Fruit fly (Drosophila melanogaster) whole organism, embryonic: ENCODE measurements around the gene CG13067.

Experiments
- Aef1 ChIP-seq: fragments of 200-800 bp; sonication (Bioruptor generic); IDR thresholded peaks from 3 replicates; pipeline ENCODE4 v1.3.6; 2022; ENCODE audit warnings: missing biosample characterization, missing genetic modification characterization
- Asciz ChIP-seq: fragments of 200-800 bp; sonication (Bioruptor generic); optimal IDR thresholded peaks from 2 replicates; lab custom pipeline; 2017; ENCODE audit warnings: missing biosample characterization, mild to moderate bottlenecking, missing genetic modification characterization, missing genetic modification reagents
- C15 ChIP-seq: fragments of 200-800 bp; sonication (Bioruptor generic); IDR thresholded peaks from 3 replicates; pipeline ENCODE4 v1.3.6; 2022; ENCODE audit warnings: missing biosample characterization, missing genetic modification characterization
- CG11398 ChIP-seq: fragments of 200-800 bp; sonication (Bioruptor generic); optimal IDR thresholded peaks from 2 replicates; lab custom pipeline; 2016; ENCODE audit warnings: missing biosample characterization, missing genetic modification characterization
- CG11504 ChIP-seq: fragments of 200-800 bp; sonication (Bioruptor generic); optimal IDR thresholded peaks from 3 replicates; lab custom pipeline; 2019; ENCODE audit warnings: missing biosample characterization, mild to moderate bottlenecking, missing genetic modification characterization, moderate library complexity
- CG11696 ChIP-seq: fragments of 200-800 bp; sonication (Bioruptor generic); IDR thresholded peaks from 2 replicates; pipeline ENCODE4 v1.3.6; 2022; ENCODE audit warnings: missing biosample characterization, missing genetic modification characterization
- CG12659 ChIP-seq: fragments of 200-800 bp; sonication (Bioruptor generic); optimal IDR thresholded peaks from 3 replicates; lab custom pipeline; 2017; ENCODE audit warnings: mild to moderate bottlenecking, missing biosample characterization, missing genetic modification reagents, missing genetic modification characterization
- CG12769 ChIP-seq: fragments of 200-800 bp; sonication (Bioruptor generic); optimal IDR thresholded peaks from 2 replicates; lab custom pipeline; 2019; ENCODE audit warnings: missing biosample characterization, mild to moderate bottlenecking, missing genetic modification characterization, moderate library complexity
- CG13424 ChIP-seq: fragments of 200-800 bp; sonication (Bioruptor generic); optimal IDR thresholded peaks from 2 replicates; lab custom pipeline; 2019; ENCODE audit warnings: missing biosample characterization, mild to moderate bottlenecking, missing genetic modification characterization, moderate library complexity
- CG14050 ChIP-seq: fragments of 200-800 bp; sonication (Bioruptor generic); IDR thresholded peaks from 3 replicates; pipeline ENCODE4 v1.3.6; 2022; ENCODE audit warnings: missing biosample characterization, missing genetic modification characterization
- CG14441 ChIP-seq: fragments of 200-800 bp; sonication (Bioruptor generic); IDR thresholded peaks from 2 replicates; pipeline ENCODE4 v1.3.6; 2022; ENCODE audit warnings: missing biosample characterization, missing genetic modification characterization
- CG15269 ChIP-seq: fragments of 200-800 bp; sonication (Bioruptor generic); optimal IDR thresholded peaks from 2 replicates; lab custom pipeline; 2018; ENCODE audit warnings: missing biosample characterization, mild to moderate bottlenecking, missing genetic modification characterization, moderate library complexity
- CG2116 ChIP-seq: fragments of 200-800 bp; sonication (Bioruptor generic); optimal IDR thresholded peaks from 3 replicates; lab custom pipeline; 2018; ENCODE audit warnings: missing biosample characterization, mild to moderate bottlenecking, missing genetic modification characterization
- CG2678 ChIP-seq: fragments of 200-800 bp; sonication (Bioruptor generic); optimal IDR thresholded peaks from 3 replicates; lab custom pipeline; 2019; ENCODE audit warnings: missing biosample characterization, mild to moderate bottlenecking, missing genetic modification characterization, moderate library complexity
- CG30431 ChIP-seq: fragments of 200-800 bp; sonication (Bioruptor generic); optimal IDR thresholded peaks from 2 replicates; lab custom pipeline; 2017; ENCODE audit warnings: missing biosample characterization, missing genetic modification characterization
- CG31365 ChIP-seq: fragments of 200-800 bp; sonication (Bioruptor generic); optimal IDR thresholded peaks from 2 replicates; lab custom pipeline; 2018; ENCODE audit warnings: missing biosample characterization, mild to moderate bottlenecking, missing genetic modification characterization
- CG31388 ChIP-seq: fragments of 200-800 bp; sonication (Bioruptor generic); optimal IDR thresholded peaks from 2 replicates; lab custom pipeline; 2016; ENCODE audit warnings: missing biosample characterization, missing genetic modification characterization
- CG3726 ChIP-seq: fragments of 200-800 bp; sonication (Bioruptor generic); IDR thresholded peaks from 3 replicates; pipeline ENCODE4, ENCODE4 v1.3.6; 2022; ENCODE audit warnings: missing biosample characterization, missing genetic modification characterization
- CG6689 ChIP-seq: fragments of 200-800 bp; sonication (Bioruptor generic); IDR thresholded peaks from 2 replicates; pipeline ENCODE4 v1.3.6; 2022; ENCODE audit warnings: missing biosample characterization, missing genetic modification characterization
- CG6791 ChIP-seq: fragments of 200-800 bp; sonication (Bioruptor generic); IDR thresholded peaks from 3 replicates; pipeline ENCODE4 v1.3.6; 2022; ENCODE audit warnings: missing biosample characterization, missing genetic modification characterization; ENCODE audit not compliant: partially characterized antibody
- CG7839 ChIP-seq: fragments of 200-800 bp; sonication (Bioruptor generic); optimal IDR thresholded peaks from 3 replicates; lab custom pipeline; 2018; ENCODE audit warnings: missing biosample characterization, mild to moderate bottlenecking, missing genetic modification characterization, moderate library complexity
- D19A ChIP-seq: fragments of 200-800 bp; optimal IDR thresholded peaks from 3 replicates; lab custom pipeline; 2019; ENCODE audit warnings: missing biosample characterization, mild to moderate bottlenecking, missing genetic modification characterization, moderate library complexity
- Dip2 ChIP-seq: fragments of 200-800 bp; sonication (Bioruptor generic); IDR thresholded peaks from 2 replicates; pipeline ENCODE4 v1.3.6; 2022; ENCODE audit warnings: missing biosample characterization, missing genetic modification characterization
- H15 ChIP-seq: fragments of 200-800 bp; sonication (Bioruptor generic); IDR thresholded peaks from 3 replicates; pipeline ENCODE4 v1.3.6; 2022; ENCODE audit warnings: missing biosample characterization, missing genetic modification characterization
- HLH3B ChIP-seq: fragments of 200-800 bp; sonication (Bioruptor generic); IDR thresholded peaks from 2 replicates; pipeline ENCODE4 v1.3.6; 2022; ENCODE audit warnings: missing biosample characterization, missing genetic modification characterization
- Hr39 ChIP-seq: fragments of >200 bp; optimal IDR thresholded peaks from 2 replicates; lab custom pipeline; 2017
- Lhr ChIP-seq: fragments of 200-800 bp; sonication (Bioruptor generic); optimal IDR thresholded peaks from 3 replicates; lab custom pipeline; 2017; ENCODE audit warnings: mild to moderate bottlenecking, missing biosample characterization, missing genetic modification reagents, missing genetic modification characterization
- Oli ChIP-seq: fragments of 200-800 bp; sonication (Bioruptor generic); optimal IDR thresholded peaks from 2 replicates; lab custom pipeline; 2018; ENCODE audit warnings: missing biosample characterization, mild to moderate bottlenecking, missing genetic modification characterization, moderate library complexity
- Sox102F ChIP-seq: fragments of 200-800 bp; sonication (Bioruptor generic); optimal IDR thresholded peaks from 2 replicates; lab custom pipeline; 2018; ENCODE audit warnings: missing biosample characterization, mild to moderate bottlenecking, missing genetic modification characterization, moderate library complexity
- Ssrp ChIP-seq: fragments of 200-800 bp; sonication (Bioruptor generic); optimal IDR thresholded peaks from 2 replicates; lab custom pipeline; 2018; ENCODE audit warnings: missing biosample characterization, mild to moderate bottlenecking, missing genetic modification characterization, moderate library complexity
- Vsx1 ChIP-seq: fragments of 200-800 bp; sonication (Bioruptor generic); optimal IDR thresholded peaks from 2 replicates; lab custom pipeline; 2017; ENCODE audit warnings: missing biosample characterization, mild to moderate bottlenecking, missing genetic modification characterization, missing genetic modification reagents
- ab ChIP-seq: fragments of 200-800 bp; sonication (Bioruptor generic); optimal IDR thresholded peaks from 2 replicates; lab custom pipeline; 2016; ENCODE audit warnings: missing biosample characterization, missing genetic modification characterization
- abd-A ChIP-seq: fragments of 200-800 bp; sonication (Bioruptor generic); optimal IDR thresholded peaks from 3 replicates; lab custom pipeline; 2019; ENCODE audit warnings: missing biosample characterization, mild to moderate bottlenecking, missing genetic modification characterization, moderate library complexity
- bsh ChIP-seq, 2 experiments: fragments of 200-800 bp; sonication (Bioruptor generic); optimal IDR thresholded peaks; 2 replicates each; lab custom pipeline; 2017 to 2018; ENCODE audit warnings: mild to moderate bottlenecking in 2 of 2, missing biosample characterization in 2 of 2, missing genetic modification characterization in 2 of 2, moderate library complexity in 1 of 2
- chif ChIP-seq, 2 experiments: fragments of 200-800 bp; sonication (Bioruptor generic); optimal IDR thresholded peaks; 3 replicates each; lab custom pipeline; 2016; ENCODE audit warnings: missing biosample characterization in 2 of 2, missing genetic modification characterization in 2 of 2
- dmrt99B ChIP-seq: fragments of 200-800 bp; sonication (Bioruptor generic); optimal IDR thresholded peaks from 2 replicates; lab custom pipeline; 2018; ENCODE audit warnings: missing biosample characterization, mild to moderate bottlenecking, missing genetic modification characterization, moderate library complexity
- emc ChIP-seq: fragments of 200-800 bp; sonication (Bioruptor generic); optimal IDR thresholded peaks from 2 replicates; lab custom pipeline; 2016; ENCODE audit warnings: missing biosample characterization, missing genetic modification characterization
- en ChIP-seq: fragments of 200-800 bp; sonication (Bioruptor generic); optimal IDR thresholded peaks from 2 replicates; lab custom pipeline; 2016; ENCODE audit warnings: missing biosample characterization, missing genetic modification characterization
- lola ChIP-seq, 3 experiments: fragments of >200 bp in 2 of 3; fragments of 200-800 bp in 1 of 3; sonication (Bioruptor generic) in 1 of 3; optimal IDR thresholded peaks; 2 replicates each; lab custom pipeline; 2017 to 2019; ENCODE audit warnings: missing biosample characterization in 3 of 3, missing genetic modification characterization in 3 of 3, mild to moderate bottlenecking in 1 of 3, moderate library complexity in 1 of 3
- repo ChIP-seq: fragments of 200-800 bp; sonication (Bioruptor generic); optimal IDR thresholded peaks from 2 replicates; lab custom pipeline; 2016; ENCODE audit warnings: missing biosample characterization, missing genetic modification characterization
- run ChIP-seq: fragments of 200-800 bp; sonication (Bioruptor generic); optimal IDR thresholded peaks from 3 replicates; lab custom pipeline; 2018; ENCODE audit warnings: missing biosample characterization, mild to moderate bottlenecking, missing genetic modification characterization
- sim ChIP-seq: fragments of 200-800 bp; sonication (Bioruptor generic); IDR thresholded peaks from 2 replicates; pipeline ENCODE4 v1.3.6; 2022; ENCODE audit warnings: missing biosample characterization, missing genetic modification characterization
- slou ChIP-seq: fragments of 200-800 bp; sonication (Bioruptor generic); optimal IDR thresholded peaks from 3 replicates; lab custom pipeline; 2016; ENCODE audit warnings: missing biosample characterization, missing genetic modification characterization
- so ChIP-seq: fragments of 200-800 bp; sonication (Bioruptor generic); IDR thresholded peaks from 3 replicates; pipeline ENCODE4 v1.3.6; 2022; ENCODE audit warnings: missing biosample characterization, missing genetic modification characterization
- tap ChIP-seq: fragments of 200-800 bp; optimal IDR thresholded peaks from 3 replicates; lab custom pipeline; 2019; ENCODE audit warnings: missing biosample characterization, mild to moderate bottlenecking, missing genetic modification characterization, moderate library complexity
- tgo ChIP-seq: fragments of 200-800 bp; sonication (Bioruptor generic); IDR thresholded peaks from 3 replicates; pipeline ENCODE4 v1.3.6; 2022; ENCODE audit warnings: missing biosample characterization, missing genetic modification characterization
- trem ChIP-seq: fragments of 200-800 bp; optimal IDR thresholded peaks from 3 replicates; lab custom pipeline; 2019; ENCODE audit warnings: missing biosample characterization, mild to moderate bottlenecking, missing genetic modification characterization, moderate library complexity
- ttk ChIP-seq: fragments of 200-800 bp; sonication (Bioruptor generic); IDR thresholded peaks from 2 replicates; pipeline ENCODE4 v2.1.2; 2022; ENCODE audit warnings: missing biosample characterization, missing genetic modification characterization
- tup ChIP-seq: fragments of 200-800 bp; sonication (Bioruptor generic); optimal IDR thresholded peaks from 2 replicates; lab custom pipeline; 2016; ENCODE audit warnings: missing biosample characterization, mild to moderate bottlenecking, missing genetic modification characterization, moderate library complexity
- zf30C ChIP-seq: fragments of 200-800 bp; sonication (Bioruptor generic); optimal IDR thresholded peaks from 3 replicates; lab custom pipeline; 2018; ENCODE audit warnings: missing biosample characterization, mild to moderate bottlenecking, missing genetic modification characterization

CG13067 gene

dm6 chr3L:16286258-16286657 lies 15.2 kb downstream of the CG13067 start (continued):
- TF ChIP-seq Vsx1 (GFP tag; lab: Kevin White, UChicago) (no peak), tup (GFP tag; lab: Kevin White, UChicago) (no peak), Dip2 (GFP tag; lab: Robert Waterston, UW) (no peak), tgo (peak; percentile 35; the same call in 2 of the 3 replicates), CG7839 (peak; percentile 48), tap (tag; lab: Kevin White, UChicago) (peak; percentile 40), sim (GFP tag; lab: Robert Waterston, UW) (no peak), Lhr (GFP tag; lab: Kevin White, UChicago) (no peak), D19A (tag; lab: Kevin White, UChicago) (peak; percentile 45), CG12659 (GFP tag; lab: Kevin White, UChicago) (peak; percentile 17), CG30431 (GFP tag; lab: Kevin White, UChicago) (no peak), so (peak; percentile 45; the same call in 1 of the 3 replicates), CG6791 (GFP tag; lab: Robert Waterston, UW) (no peak), CG2678 (peak; percentile 61), CG15269 (peak; percentile 64), CG12769 (tag; lab: Kevin White, UChicago) (peak; percentile 39), slou (GFP tag; lab: Kevin White, UChicago) (no peak), Aef1 (GFP tag; lab: Robert Waterston, UW) (0 out of 3 replicates have a peak, but pooled peaks have one; percentile 10), emc (no peak), CG2116 (no peak), repo (no peak), Hr39 (lab: Kevin White, UChicago) (no peak), H15 (no peak), CG13424 (tag; lab: Kevin White, UChicago) (peak; percentile 54), Asciz (GFP tag; lab: Kevin White, UChicago) (no peak), Ssrp (tag; lab: Kevin White, UChicago) (no peak), CG14441 (GFP tag; lab: Robert Waterston, UW) (peak; percentile 57), CG11398 (GFP tag; lab: Kevin White, UChicago) (no peak), CG31365 (tag; lab: Kevin White, UChicago) (no peak), Oli (tag; lab: Kevin White, UChicago) (peak; percentile 44), en (GFP tag; lab: Kevin White, UChicago) (no peak), CG6689 (GFP tag; lab: Robert Waterston, UW) (0 out of 2 replicates have a peak, but pooled peaks have one; percentile 33), trem (no peak), zf30C (no peak), CG14050 (GFP tag; lab: Robert Waterston, UW) (0 out of 3 replicates have a peak, but pooled peaks have one; percentile 17), Sox102F (GFP tag; lab: Kevin White, UChicago) (peak; percentile 58), abd-A (tag; lab: Kevin White, UChicago) (peak; percentile 21), CG31388 (GFP tag; lab: Kevin White, UChicago) (no peak), HLH3B (GFP tag; lab: Robert Waterston, UW) (peak; percentile 34; the same call in 1 of the 2 replicates), chif (GFP tag; optimal IDR thresholded peaks at IDR 0.05; lab: Kevin White, UChicago) (no peak), ttk (0 out of 2 replicates have a peak, but pooled peaks have one; percentile 5), bsh (GFP tag; optimal IDR thresholded peaks at IDR 0.05; lab: Kevin White, UChicago) (peak; percentile 12 to 16), lola (GFP tag; optimal IDR thresholded peaks at IDR 0.05; lab: Kevin White, UChicago) (no peak), CG11504 (tag; lab: Kevin White, UChicago) (peak; percentile 68), C15 (GFP tag; lab: Robert Waterston, UW) (0 out of 3 replicates have a peak, but pooled peaks have one; percentile 15), CG3726 (GFP tag; lab: Robert Waterston, UW) (no peak), dmrt99B (tag; lab: Kevin White, UChicago) (peak; percentile 67), CG11696 (GFP tag; lab: Robert Waterston, UW) (no peak), run (tag; lab: Kevin White, UChicago) (peak; percentile 6), ab (GFP tag; lab: Kevin White, UChicago) (no peak)
